Fruit fly (Drosophila melanogaster): Measurements from ENCODE around the gene Spt6.

dm6 chrX:6279629-6280073 is 12.1 kb downstream of the Spt6 start, which contains the start of gene Ubi-p5E:
- no peak for TF ChIP-seq CG8478 (optimal IDR thresholded peaks at IDR 0.05)
- TF ChIP-seq CTCF (optimal IDR thresholded peaks at IDR 0.05): no peak

Measured in S2 (cell line).